Fruit fly (Drosophila melanogaster) whole organism, embryonic: Measurements from ENCODE around the gene Cap-D2.

Source experiments
- Aef1 ChIP-seq: fragments of 200-800 bp; sonication (Bioruptor generic); IDR thresholded peaks from 3 replicates; pipeline ENCODE4 v1.3.6; 2022; ENCODE audit warnings: missing biosample characterization, missing genetic modification characterization
- B-H1 ChIP-seq: fragments of 200-800 bp; sonication (Bioruptor generic); IDR thresholded peaks from 3 replicates; pipeline ENCODE4 v1.3.6; 2022; ENCODE audit warnings: missing biosample characterization, missing genetic modification characterization
- B-H2 ChIP-seq: fragments of 200-800 bp; sonication (Bioruptor generic); optimal IDR thresholded peaks from 2 replicates; lab custom pipeline; 2018; ENCODE audit warnings: missing biosample characterization, mild to moderate bottlenecking, missing genetic modification characterization
- CG10267 ChIP-seq: fragments of 200-800 bp; sonication (Bioruptor generic); optimal IDR thresholded peaks from 2 replicates; lab custom pipeline; 2018; ENCODE audit warnings: missing biosample characterization, mild to moderate bottlenecking, missing genetic modification characterization, moderate library complexity
- CG10274 ChIP-seq: fragments of 200-800 bp; sonication (Bioruptor generic); optimal IDR thresholded peaks from 3 replicates; lab custom pipeline; 2017; ENCODE audit warnings: missing biosample characterization, mild to moderate bottlenecking, missing genetic modification characterization
- CG10462 ChIP-seq: fragments of 200-800 bp; sonication (Bioruptor generic); optimal IDR thresholded peaks from 2 replicates; lab custom pipeline; 2016; ENCODE audit warnings: missing biosample characterization, missing genetic modification characterization
- CG11247 ChIP-seq: fragments of 200-800 bp; sonication (Bioruptor generic); IDR thresholded peaks from 2 replicates; pipeline ENCODE4 v1.3.6; 2022; ENCODE audit warnings: missing biosample characterization, missing genetic modification characterization
- CG12219 ChIP-seq: fragments of 200-800 bp; sonication (Bioruptor generic); optimal IDR thresholded peaks from 3 replicates; lab custom pipeline; 2018; ENCODE audit warnings: missing biosample characterization, mild to moderate bottlenecking, missing genetic modification characterization
- CG13296 ChIP-seq: fragments of 200-800 bp; sonication (Bioruptor generic); optimal IDR thresholded peaks from 3 replicates; lab custom pipeline; 2018; ENCODE audit warnings: missing biosample characterization, mild to moderate bottlenecking, missing genetic modification characterization
- CG13894 ChIP-seq: fragments of 200-800 bp; sonication (Bioruptor generic); optimal IDR thresholded peaks from 3 replicates; lab custom pipeline; 2018; ENCODE audit warnings: missing biosample characterization, mild to moderate bottlenecking, missing genetic modification characterization, moderate library complexity
- CG14441 ChIP-seq: fragments of 200-800 bp; sonication (Bioruptor generic); IDR thresholded peaks from 2 replicates; pipeline ENCODE4 v1.3.6; 2022; ENCODE audit warnings: missing biosample characterization, missing genetic modification characterization
- CG33213 ChIP-seq: fragments of 200-800 bp; sonication (Bioruptor generic); optimal IDR thresholded peaks from 3 replicates; lab custom pipeline; 2016; ENCODE audit warnings: missing biosample characterization, missing genetic modification characterization
- CG5245 ChIP-seq: fragments of 200-800 bp; sonication (Bioruptor generic); optimal IDR thresholded peaks from 3 replicates; lab custom pipeline; 2016; ENCODE audit warnings: missing biosample characterization, missing genetic modification characterization
- CG6813 ChIP-seq: fragments of 200-800 bp; sonication (Bioruptor generic); optimal IDR thresholded peaks from 2 replicates; lab custom pipeline; 2017; ENCODE audit warnings: missing biosample characterization, missing genetic modification characterization, mild to moderate bottlenecking, moderate library complexity, missing genetic modification reagents
- CG7372 ChIP-seq: fragments of 200-800 bp; sonication (Bioruptor generic); IDR thresholded peaks from 2 replicates; pipeline ENCODE4 v1.3.6; 2022; ENCODE audit warnings: missing biosample characterization, missing genetic modification characterization
- CG8359 ChIP-seq: fragments of 200-800 bp; sonication (Bioruptor generic); optimal IDR thresholded peaks from 2 replicates; lab custom pipeline; 2017; ENCODE audit warnings: missing biosample characterization, mild to moderate bottlenecking, missing genetic modification characterization, borderline replicate concordance
- CG8388 ChIP-seq: fragments of 200-800 bp; sonication (Bioruptor generic); optimal IDR thresholded peaks from 2 replicates; lab custom pipeline; 2019; ENCODE audit warnings: missing biosample characterization, mild to moderate bottlenecking, missing genetic modification characterization, moderate library complexity
- D ChIP-seq, 2 experiments: fragments of 200-800 bp in 1 of 2; fragments of >200 bp in 1 of 2; sonication (Bioruptor generic) in 1 of 2; optimal IDR thresholded peaks; 2 replicates in 1 of 2; 3 replicates in 1 of 2; lab custom pipeline; 2017; ENCODE audit warnings: mild to moderate bottlenecking in 1 of 2, missing biosample characterization in 1 of 2, missing genetic modification characterization in 1 of 2, missing genetic modification reagents in 1 of 2
- Dip3 ChIP-seq: fragments of 200-800 bp; sonication (Bioruptor generic); optimal IDR thresholded peaks from 3 replicates; lab custom pipeline; 2016; ENCODE audit warnings: missing biosample characterization, missing genetic modification characterization
- Dll ChIP-seq: fragments of 200-800 bp; sonication (Bioruptor generic); IDR thresholded peaks from 4 replicates; pipeline ENCODE4 v1.3.6; 2022; ENCODE audit warnings: missing biosample characterization, missing genetic modification characterization; ENCODE audit not compliant: partially characterized antibody
- Doc3 ChIP-seq: fragments of 200-800 bp; sonication (Bioruptor generic); IDR thresholded peaks from 3 replicates; pipeline ENCODE4 v1.3.6; 2022; ENCODE audit warnings: missing biosample characterization, missing genetic modification characterization; ENCODE audit not compliant: partially characterized antibody
- Dp ChIP-seq: fragments of 200-800 bp; sonication (Bioruptor generic); optimal IDR thresholded peaks from 2 replicates; lab custom pipeline; 2018; ENCODE audit warnings: missing biosample characterization, mild to moderate bottlenecking, missing genetic modification characterization, moderate library complexity
- H2.0 ChIP-seq: fragments of 200-800 bp; sonication (Bioruptor generic); IDR thresholded peaks from 2 replicates; pipeline ENCODE4 v1.3.6; 2022; ENCODE audit warnings: missing biosample characterization, missing genetic modification characterization
- Myb ChIP-seq: fragments of 200-800 bp; sonication (Bioruptor generic); optimal IDR thresholded peaks from 2 replicates; lab custom pipeline; 2016; ENCODE audit warnings: missing biosample characterization, missing genetic modification characterization
- Oaz ChIP-seq: fragments of 200-800 bp; sonication (Bioruptor generic); IDR thresholded peaks from 2 replicates; pipeline ENCODE4 v1.3.6; 2022; ENCODE audit warnings: missing biosample characterization, missing genetic modification characterization
- Sin3A ChIP-seq: fragments of >200 bp; optimal IDR thresholded peaks from 2 replicates; lab custom pipeline; 2018
- Stat92E ChIP-seq, 3 experiments: fragments of >200 bp in 2 of 3; fragments of 200-800 bp in 1 of 3; sonication (Bioruptor generic) in 1 of 3; optimal IDR thresholded peaks; 2 replicates each; lab custom pipeline; 2017 to 2019; ENCODE audit warnings: missing biosample characterization in 3 of 3, missing genetic modification characterization in 3 of 3, mild to moderate bottlenecking in 1 of 3, moderate library complexity in 1 of 3
- Xbp1 ChIP-seq: fragments of 200-800 bp; sonication (Bioruptor generic); optimal IDR thresholded peaks from 3 replicates; lab custom pipeline; 2016; ENCODE audit warnings: missing biosample characterization, mild to moderate bottlenecking, missing genetic modification characterization
- YL-1 ChIP-seq: fragments of 200-800 bp; sonication (Bioruptor generic); optimal IDR thresholded peaks from 3 replicates; lab custom pipeline; 2017; ENCODE audit warnings: missing biosample characterization, mild to moderate bottlenecking, missing genetic modification characterization
- amos ChIP-seq: fragments of 200-800 bp; sonication (Bioruptor generic); IDR thresholded peaks from 2 replicates; pipeline ENCODE4 v1.3.6; 2022; ENCODE audit warnings: missing biosample characterization, missing genetic modification characterization; ENCODE audit not compliant: partially characterized antibody
- dati ChIP-seq: fragments of 200-800 bp; sonication (Bioruptor generic); IDR thresholded peaks from 2 replicates; pipeline ENCODE4 v1.3.6; 2022; ENCODE audit warnings: missing biosample characterization, missing genetic modification characterization
- disco-r ChIP-seq: fragments of 200-800 bp; sonication (Bioruptor generic); optimal IDR thresholded peaks from 2 replicates; lab custom pipeline; 2016; ENCODE audit warnings: missing biosample characterization, missing genetic modification characterization
- dm ChIP-seq: fragments of 200-800 bp; sonication (Bioruptor generic); optimal IDR thresholded peaks from 3 replicates; lab custom pipeline; 2016; ENCODE audit warnings: missing biosample characterization, missing genetic modification characterization
- dysf ChIP-seq: fragments of 200-800 bp; sonication (Bioruptor generic); IDR thresholded peaks from 3 replicates; pipeline ENCODE4 v1.3.6; 2022; ENCODE audit warnings: missing biosample characterization, missing genetic modification characterization
- grn ChIP-seq: fragments of 200-800 bp; sonication (Bioruptor generic); optimal IDR thresholded peaks from 3 replicates; lab custom pipeline; 2017; ENCODE audit warnings: missing biosample characterization, missing genetic modification characterization
- lab ChIP-seq: fragments of 200-800 bp; sonication (Bioruptor generic); optimal IDR thresholded peaks from 3 replicates; lab custom pipeline; 2017; ENCODE audit warnings: missing biosample characterization, missing genetic modification characterization, mild to moderate bottlenecking, moderate library complexity, missing genetic modification reagents
- lbe ChIP-seq: fragments of 200-800 bp; sonication (Bioruptor generic); optimal IDR thresholded peaks from 2 replicates; lab custom pipeline; 2016; ENCODE audit warnings: missing biosample characterization, mild to moderate bottlenecking, missing genetic modification characterization
- lola ChIP-seq, 3 experiments: fragments of >200 bp in 2 of 3; fragments of 200-800 bp in 1 of 3; sonication (Bioruptor generic) in 1 of 3; optimal IDR thresholded peaks; 2 replicates each; lab custom pipeline; 2017 to 2019; ENCODE audit warnings: missing biosample characterization in 3 of 3, missing genetic modification characterization in 3 of 3, mild to moderate bottlenecking in 1 of 3, moderate library complexity in 1 of 3
- pnt ChIP-seq: fragments of 200-800 bp; sonication (Bioruptor generic); optimal IDR thresholded peaks from 3 replicates; lab custom pipeline; 2016; ENCODE audit warnings: missing biosample characterization, missing genetic modification characterization
- prd ChIP-seq, 3 experiments: fragments of >200 bp in 2 of 3; fragments of 200-800 bp in 1 of 3; sonication (Bioruptor generic) in 1 of 3; optimal IDR thresholded peaks in 2 of 3; IDR thresholded peaks in 1 of 3; 2 replicates in 2 of 3; 3 replicates in 1 of 3; pipeline versions ENCODE4 v1.3.6 to Lab custom; 2017 to 2022; ENCODE audit warnings: missing biosample characterization in 1 of 3, missing genetic modification characterization in 1 of 3
- repo ChIP-seq: fragments of 200-800 bp; sonication (Bioruptor generic); optimal IDR thresholded peaks from 2 replicates; lab custom pipeline; 2016; ENCODE audit warnings: missing biosample characterization, missing genetic modification characterization
- sim ChIP-seq: fragments of 200-800 bp; sonication (Bioruptor generic); IDR thresholded peaks from 2 replicates; pipeline ENCODE4 v1.3.6; 2022; ENCODE audit warnings: missing biosample characterization, missing genetic modification characterization
- slou ChIP-seq: fragments of 200-800 bp; sonication (Bioruptor generic); optimal IDR thresholded peaks from 3 replicates; lab custom pipeline; 2016; ENCODE audit warnings: missing biosample characterization, missing genetic modification characterization
- slp2 ChIP-seq: fragments of 200-800 bp; sonication (Bioruptor generic); optimal IDR thresholded peaks from 2 replicates; lab custom pipeline; 2016; ENCODE audit warnings: missing biosample characterization, missing genetic modification characterization
- tll ChIP-seq, 2 experiments: fragments of 200-800 bp in 1 of 2; fragments of >200 bp in 1 of 2; sonication (Bioruptor generic) in 1 of 2; optimal IDR thresholded peaks; 2 replicates each; lab custom pipeline; 2017 to 2019; ENCODE audit warnings: missing biosample characterization in 2 of 2, missing genetic modification characterization in 2 of 2, mild to moderate bottlenecking in 1 of 2, moderate library complexity in 1 of 2
- tx ChIP-seq: fragments of 200-800 bp; sonication (Bioruptor generic); optimal IDR thresholded peaks from 2 replicates; lab custom pipeline; 2016; ENCODE audit warnings: missing biosample characterization, missing genetic modification characterization
- vfl ChIP-seq: fragments of 200-800 bp; sonication (Bioruptor generic); optimal IDR thresholded peaks from 2 replicates; lab custom pipeline; 2016; ENCODE audit warnings: missing biosample characterization, missing genetic modification characterization
- vvl ChIP-seq: fragments of 200-800 bp; sonication (Bioruptor generic); IDR thresholded peaks from 2 replicates; pipeline ENCODE4 v1.3.6; 2022; ENCODE audit warnings: missing biosample characterization, missing genetic modification characterization

The Cap-D2 gene

DNA sequence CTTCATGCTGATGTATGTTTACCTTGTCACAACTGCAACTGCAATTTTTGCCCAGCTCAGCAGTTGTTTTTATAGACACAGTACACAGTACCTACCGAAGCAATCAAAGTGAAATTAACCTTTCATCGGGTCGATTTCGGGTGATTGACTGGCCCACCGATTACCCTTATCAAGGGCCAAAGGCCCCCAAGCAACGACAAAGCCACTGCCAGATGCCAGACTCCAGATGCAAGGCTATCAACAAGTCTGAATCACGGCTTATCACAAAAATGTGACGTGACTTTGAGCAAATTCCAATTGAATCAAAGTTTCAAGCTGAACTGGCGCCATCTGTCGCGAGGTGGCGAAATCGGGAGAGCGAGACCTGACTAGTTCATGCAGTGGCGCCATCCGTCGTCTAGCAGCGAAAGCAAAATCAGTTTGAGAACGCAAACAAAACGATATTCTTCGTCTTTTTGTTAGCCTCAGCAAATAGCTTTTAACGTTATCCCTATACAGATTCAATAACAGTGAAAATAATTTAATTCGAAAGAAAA is 41.4 kb downstream of the Cap-D2 start, which contains the start of gene Obp99b (continued):
- TF ChIP-seq B-H2 = peak; percentile 27
- peak; percentile 69 for TF ChIP-seq disco-r (GFP tag; lab: Kevin White, UChicago)
- TF ChIP-seq slou (GFP tag; lab: Kevin White, UChicago) = no peak
- peak; percentile 71 for TF ChIP-seq lab (GFP tag; lab: Kevin White, UChicago)
- TF ChIP-seq dati (GFP tag; lab: Robert Waterston, UW) = peak; percentile 59
- TF ChIP-seq repo (GFP tag; lab: Kevin White, UChicago) = peak; percentile 75
- no peak for TF ChIP-seq Dll (GFP tag; lab: Robert Waterston, UW)
- no peak for TF ChIP-seq Stat92E (GFP tag; optimal IDR thresholded peaks at IDR 0.05; lab: Kevin White, UChicago)
- peak; percentile 61; the same call in 2 of the 3 replicates for TF ChIP-seq B-H1 (GFP tag; lab: Robert Waterston, UW)
- peak; percentile 87 for TF ChIP-seq CG11247 (GFP tag; lab: Robert Waterston, UW)
- TF ChIP-seq H2.0 (GFP tag; lab: Robert Waterston, UW) = peak; percentile 77
- peak; percentile 52 for TF ChIP-seq vfl (GFP tag; lab: Kevin White, UChicago)
- TF ChIP-seq lola (GFP tag; optimal IDR thresholded peaks at IDR 0.05; lab: Kevin White, UChicago) = peak in 1 of 3 experiments; percentile 23
- TF ChIP-seq tll (GFP tag; optimal IDR thresholded peaks at IDR 0.05; lab: Kevin White, UChicago) = no peak
- TF ChIP-seq CG7372 = peak; percentile 60; the same call in 1 of the 2 replicates
- TF ChIP-seq CG33213 = peak; percentile 86
- TF ChIP-seq CG8359 (GFP tag; lab: Kevin White, UChicago) = peak; percentile 83
- TF ChIP-seq CG10267 (tag; lab: Kevin White, UChicago) = peak; percentile 46
- peak; percentile 52 for TF ChIP-seq YL-1
- TF ChIP-seq D (optimal IDR thresholded peaks at IDR 0.05; lab: Kevin White, UChicago) = no peak
- TF ChIP-seq D (GFP tag; optimal IDR thresholded peaks at IDR 0.05; lab: Kevin White, UChicago) = peak; percentile 77
- no peak for TF ChIP-seq prd (optimal IDR thresholded peaks at IDR 0.05; lab: Kevin White, UChicago)
- peak; percentile 77 for TF ChIP-seq prd (GFP tag; IDR thresholded peaks at IDR 0.05; lab: Robert Waterston, UW)
- TF ChIP-seq Oaz (GFP tag; lab: Robert Waterston, UW) = peak; percentile 59
- peak; percentile 46 for TF ChIP-seq Myb (GFP tag; lab: Kevin White, UChicago)
- no peak for TF ChIP-seq CG13894 (tag; lab: Kevin White, UChicago)
- no peak for TF ChIP-seq amos
- TF ChIP-seq CG10274 (GFP tag; lab: Kevin White, UChicago) = peak; percentile 72
- TF ChIP-seq dm = peak; percentile 70
- peak; percentile 80 for TF ChIP-seq dysf (GFP tag; lab: Robert Waterston, UW)
- TF ChIP-seq CG10462 (GFP tag; lab: Kevin White, UChicago) = peak; percentile 9
- no peak for TF ChIP-seq Sin3A
- TF ChIP-seq vvl (GFP tag; lab: Robert Waterston, UW) = peak; percentile 89
- TF ChIP-seq slp2 (GFP tag; lab: Kevin White, UChicago) = peak; percentile 79
- TF ChIP-seq tx = peak; percentile 58
- peak; percentile 75 for TF ChIP-seq CG13296 (GFP tag; lab: Kevin White, UChicago)
- TF ChIP-seq CG6813 (GFP tag; lab: Kevin White, UChicago) = peak; percentile 82
- TF ChIP-seq CG8388 (GFP tag; lab: Kevin White, UChicago) = peak; percentile 53
- TF ChIP-seq Xbp1 (GFP tag; lab: Kevin White, UChicago) = peak; percentile 88
- no peak for TF ChIP-seq lbe (GFP tag; lab: Kevin White, UChicago)
- peak; percentile 69 for TF ChIP-seq CG14441 (GFP tag; lab: Robert Waterston, UW)
- TF ChIP-seq Dip3 (GFP tag; lab: Kevin White, UChicago) = peak; percentile 3
- TF ChIP-seq Aef1 (GFP tag; lab: Robert Waterston, UW) = peak; percentile 58; the same call in 1 of the 3 replicates
- no peak for TF ChIP-seq grn
- TF ChIP-seq pnt (GFP tag; lab: Kevin White, UChicago) = peak; percentile 42
- peak; percentile 91 for TF ChIP-seq CG5245 (GFP tag; lab: Kevin White, UChicago)
- TF ChIP-seq sim = peak; percentile 74; the same call in 1 of the 2 replicates
- TF ChIP-seq Dp = no peak
- TF ChIP-seq CG12219 = peak; percentile 90
- no peak for TF ChIP-seq Doc3 (GFP tag; lab: Robert Waterston, UW)
